Worm (Caenorhabditis elegans) whole organism, mixed stage, embryonic: ENCODE measurements around the gene srsx-9.

Experiments
- pha-4 ChIP-seq: fragments of 150-350 bp; optimal IDR thresholded peaks from 2 replicates; lab custom pipeline; 2018; ENCODE audit warnings: missing biosample characterization, missing genetic modification reagents, missing genetic modification characterization
- unc-62 ChIP-seq: fragments of 150-350 bp; optimal IDR thresholded peaks from 2 replicates; lab custom pipeline; 2014; ENCODE audit warnings: missing biosample characterization, missing genetic modification reagents, missing genetic modification characterization

DNA sequence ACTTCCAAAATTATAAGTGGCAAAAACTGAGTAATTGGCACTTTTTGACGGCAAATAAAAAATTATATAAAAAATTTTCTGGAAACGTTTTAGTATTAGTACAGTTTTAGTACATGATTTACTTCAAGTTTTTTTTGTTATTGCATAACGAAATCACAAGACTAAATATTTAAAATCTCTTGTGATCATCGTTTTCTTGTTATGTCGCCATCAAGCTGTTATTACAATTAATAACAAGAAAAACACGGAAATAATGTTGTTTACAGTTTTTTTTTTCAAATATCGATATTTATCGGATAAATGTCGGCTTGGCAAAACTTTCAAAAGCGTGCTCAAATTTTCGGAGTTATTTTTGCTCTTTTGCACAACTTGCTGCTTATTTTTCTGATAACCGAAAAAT lies 24.2 kb downstream of the srsx-9 start, which contains the start of gene str-209:
- no peak for TF ChIP-seq pha-4 (tag; lab: Kevin White, UChicago)
- TF ChIP-seq unc-62 (GFP tag; lab: Kevin White, UChicago), result no peak
